Worm (Caenorhabditis elegans): ENCODE results near the gene fbxl-2.

fbxl-2 gene

DNA sequence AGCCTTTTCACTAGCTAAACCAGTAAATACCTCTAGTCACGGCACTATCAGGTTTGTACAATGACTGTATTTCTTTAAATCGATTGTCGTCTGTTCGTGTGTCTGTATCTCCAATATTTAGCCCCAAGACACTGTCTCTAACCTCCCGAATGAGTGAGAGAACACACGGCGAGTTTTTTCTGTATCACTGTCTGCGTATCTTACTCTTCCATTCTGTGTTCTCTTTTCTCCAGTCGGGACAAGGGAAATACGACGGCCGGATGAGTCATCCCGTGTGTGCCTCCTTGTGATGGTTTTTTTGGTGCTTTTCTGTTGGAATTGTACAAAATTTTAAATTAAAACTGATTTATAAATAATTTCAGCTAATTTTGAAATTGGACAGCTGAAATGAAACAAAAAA is 39.0 kb downstream of the fbxl-2 start:
- no peak for TF ChIP-seq snpc-4 (GFP tag; optimal IDR thresholded peaks at IDR 0.05)
- peak; percentile 13 to 62 (median 54) for TF ChIP-seq snpc-4 (tag; optimal IDR thresholded peaks at IDR 0.05)
- TF ChIP-seq tlf-1 (GFP tag; optimal IDR thresholded peaks at IDR 0.05) = peak; percentile 19
- TF ChIP-seq somi-1 (GFP tag; optimal IDR thresholded peaks at IDR 0.05) = peak; percentile 73
- TF ChIP-seq ets-4 (GFP tag; optimal IDR thresholded peaks at IDR 0.05) = peak; percentile 22
- no peak for TF ChIP-seq B0035.1 (tag; optimal IDR thresholded peaks at IDR 0.05)
- peak in 1 of 2 experiments; percentile 17 for TF ChIP-seq let-607 (tag; optimal IDR thresholded peaks at IDR 0.05)
- peak; percentile 65 for TF ChIP-seq nfyb-1 (GFP tag; IDR thresholded peaks at IDR 0.05)
- TF ChIP-seq unc-62 (GFP tag; optimal IDR thresholded peaks at IDR 0.05) = peak; percentile 19
- TF ChIP-seq mcd-1 (GFP tag; IDR thresholded peaks at IDR 0.05) = peak; percentile 59
- peak; percentile 47 for TF ChIP-seq ZK185.1 (tag; optimal IDR thresholded peaks at IDR 0.05; ENCODE audit: poor library complexity, severe bottlenecking)
- TF ChIP-seq madf-8 (GFP tag; conservative IDR thresholded peaks at IDR 0.05) = no peak
- TF ChIP-seq fkh-3 (tag; optimal IDR thresholded peaks at IDR 0.05) = no peak
- TF ChIP-seq dox-1 (GFP tag; IDR thresholded peaks at IDR 0.05) = peak; percentile 75
- peak; percentile 23 for TF ChIP-seq lin-40 (tag; optimal IDR thresholded peaks at IDR 0.05)
- TF ChIP-seq hsf-1 (GFP tag; IDR thresholded peaks at IDR 0.05) = peak; percentile 46; the same call in 1 of the 2 replicates
- no peak for TF ChIP-seq egrh-3 (GFP tag; IDR thresholded peaks at IDR 0.05)
- no peak for TF ChIP-seq akir-1 (GFP tag; optimal IDR thresholded peaks at IDR 0.05)
- peak; percentile 30 for TF ChIP-seq snpc-1.1 (tag; optimal IDR thresholded peaks at IDR 0.05; ENCODE audit: insufficient read depth)
- TF ChIP-seq Y95B8A.8 (GFP tag; IDR thresholded peaks at IDR 0.05) = no peak
- TF ChIP-seq die-1 (tag; optimal IDR thresholded peaks at IDR 0.05) = no peak
- TF ChIP-seq lin-26 (GFP tag; IDR thresholded peaks at IDR 0.05) = 0 out of 2 replicates have a peak, but pooled peaks have one; percentile 8
- no peak for TF ChIP-seq nhr-27 (tag; optimal IDR thresholded peaks at IDR 0.05)
- peak; percentile 92 for TF ChIP-seq attf-5 (GFP tag; optimal IDR thresholded peaks at IDR 0.05)
- TF ChIP-seq ztf-18 (tag; optimal IDR thresholded peaks at IDR 0.05) = peak; percentile 56
- TF ChIP-seq snpc-3.4 (tag; optimal IDR thresholded peaks at IDR 0.05) = no peak
- TF ChIP-seq K12H6.12 (tag; optimal IDR thresholded peaks at IDR 0.05) = peak; percentile 59
- no peak for TF ChIP-seq F37B4.10 (GFP tag; IDR thresholded peaks at IDR 0.05)
- TF ChIP-seq xnd-1 (tag; optimal IDR thresholded peaks at IDR 0.05) = no peak
- TF ChIP-seq lin-35 (GFP tag; optimal IDR thresholded peaks at IDR 0.05) = peak in 1 of 3 experiments; percentile 42
- peak; percentile 59; the same call in 1 of the 2 replicates for TF ChIP-seq rcor-1 (GFP tag; IDR thresholded peaks at IDR 0.05)
- TF ChIP-seq ztf-26 (tag; optimal IDR thresholded peaks at IDR 0.05) = peak; percentile 15
- TF ChIP-seq tbp1 (GFP tag; optimal IDR thresholded peaks at IDR 0.05) = peak; percentile 48
- no peak for TF ChIP-seq attf-6 (GFP tag; IDR thresholded peaks at IDR 0.05)
- peak; percentile 69 for TF ChIP-seq nhr-80 (tag; optimal IDR thresholded peaks at IDR 0.05)
- peak; percentile 62; the same call in 1 of the 2 replicates for TF ChIP-seq pbrm-1 (GFP tag; IDR thresholded peaks at IDR 0.05)
- peak; percentile 54; the same call in 1 of the 2 replicates for TF ChIP-seq cebp-1 (GFP tag; IDR thresholded peaks at IDR 0.05)
- peak; percentile 89 for TF ChIP-seq cebp-1 (tag; optimal IDR thresholded peaks at IDR 0.05)
- TF ChIP-seq Y53G8AR.9 (GFP tag; conservative IDR thresholded peaks at IDR 0.05) = 0 out of 2 replicates have a peak, but pooled peaks have one; percentile 51
- TF ChIP-seq K11D2.4 (GFP tag; IDR thresholded peaks at IDR 0.05) = peak; percentile 20; the same call in 1 of the 2 replicates
- TF ChIP-seq ekl-4 (GFP tag; IDR thresholded peaks at IDR 0.05) = 0 out of 2 replicates have a peak, but pooled peaks have one; percentile 15
- peak; percentile 73 for TF ChIP-seq athp-1 (tag; optimal IDR thresholded peaks at IDR 0.05)
- TF ChIP-seq repo-1 (tag; optimal IDR thresholded peaks at IDR 0.05) = peak; percentile 18
- peak; percentile 15 for TF ChIP-seq F23B12.7 (tag; optimal IDR thresholded peaks at IDR 0.05; ENCODE audit: insufficient read depth)
- no peak for TF ChIP-seq ztf-22 (GFP tag; optimal IDR thresholded peaks at IDR 0.05)
- TF ChIP-seq F57A8.1 (GFP tag; optimal IDR thresholded peaks at IDR 0.05) = no peak
- TF ChIP-seq ama-1 (optimal IDR thresholded peaks at IDR 0.05) = no peak
- no peak for TF ChIP-seq ama-1 (GFP tag; optimal IDR thresholded peaks at IDR 0.05)
